In the genomic region with DNA sequence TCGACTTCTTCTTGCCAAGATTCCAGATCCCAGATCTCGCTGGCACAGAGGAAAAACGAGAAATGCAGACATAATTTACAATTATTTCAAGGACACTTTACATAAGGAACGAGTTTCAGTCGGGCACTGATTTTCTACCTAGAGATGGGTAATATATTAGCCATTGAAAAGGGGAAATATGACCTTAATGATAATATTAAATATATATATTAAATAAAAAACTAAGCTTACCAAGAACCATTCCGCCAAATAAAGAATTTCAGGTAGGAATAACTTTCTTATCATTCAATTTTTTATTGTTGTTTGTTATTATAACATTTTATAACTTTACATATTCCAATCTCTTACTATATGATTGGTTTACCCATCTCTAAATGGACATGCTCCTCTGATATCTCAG, we compare ENCODE assay signal across 3 fruit fly cellular contexts.
A peak's percentile ranks its signal among the peaks of the same experiment; 100 is the strongest.
TF ChIP-seq lines count a peak whose summit lies in the region.

No protein-coding gene starts in this region.

- no peak for TF ChIP-seq CTCF in whole organism, embryonic (GFP tag; optimal IDR thresholded peaks at IDR 0.05; lab: Kevin White, UChicago)

TF ChIP-seq in whole organism, embryonic, 481 proteins besides CTCF, POLR2A, EP300 and RAD21:
- TF ChIP-seq sens (GFP tag; lab: Kevin White, UChicago) (peak; percentile 28), CG9797 (GFP tag; optimal IDR thresholded peaks at IDR 0.05; lab: Kevin White, UChicago) (no peak), CG12236 (GFP tag; optimal IDR thresholded peaks at IDR 0.05; lab: Kevin White, UChicago) (no peak), nom (GFP tag; optimal IDR thresholded peaks at IDR 0.05; lab: Kevin White, UChicago) (peak; percentile 83)

TF ChIP-seq in whole organism, prepupa, 60 proteins besides CTCF, POLR2A, EP300 and RAD21:
- TF ChIP-seq Sox14 (GFP tag; optimal IDR thresholded peaks at IDR 0.05; lab: Kevin White, UChicago) (no peak), CG7368 (GFP tag; optimal IDR thresholded peaks at IDR 0.05; lab: Kevin White, UChicago) (peak; percentile 38), fd59A (GFP tag; optimal IDR thresholded peaks at IDR 0.05; lab: Kevin White, UChicago) (peak; percentile 66), CG16779 (tag; optimal IDR thresholded peaks at IDR 0.05; lab: Kevin White, UChicago) (peak; percentile 29), svp (GFP tag; lab: Kevin White, UChicago) (no peak), Sox102F (GFP tag; optimal IDR thresholded peaks at IDR 0.05; lab: Kevin White, UChicago) (no peak), CG6163 (GFP tag; IDR thresholded peaks at IDR 0.05; lab: Robert Waterston, UW) (peak; percentile 63), CG11762 (GFP tag; optimal IDR thresholded peaks at IDR 0.05; lab: Kevin White, UChicago; ENCODE audit: insufficient read depth) (peak; percentile 48), Blimp-1 (GFP tag; optimal IDR thresholded peaks at IDR 0.05; lab: Kevin White, UChicago) (no peak), CG6808 (GFP tag; optimal IDR thresholded peaks at IDR 0.05; lab: Kevin White, UChicago) (peak; percentile 66), CG9139 (GFP tag; optimal IDR thresholded peaks at IDR 0.05; lab: Kevin White, UChicago) (peak; percentile 81), CG8119 (GFP tag; IDR thresholded peaks at IDR 0.05; lab: Robert Waterston, UW) (peak; percentile 46; the same call in 1 of the 3 replicates), ss (GFP tag; optimal IDR thresholded peaks at IDR 0.05; lab: Kevin White, UChicago) (peak; percentile 84 to 93), lz (GFP tag; optimal IDR thresholded peaks at IDR 0.05; lab: Kevin White, UChicago) (no peak), CG15336 (GFP tag; IDR thresholded peaks at IDR 0.05; lab: Robert Waterston, UW) (0 out of 2 replicates have a peak, but pooled peaks have one; percentile 12), acj6 (GFP tag; optimal IDR thresholded peaks at IDR 0.05; lab: Kevin White, UChicago) (peak; percentile 43), Smox (GFP tag; optimal IDR thresholded peaks at IDR 0.05; lab: Kevin White, UChicago) (no peak), spab (GFP tag; optimal IDR thresholded peaks at IDR 0.05; lab: Kevin White, UChicago) (peak; percentile 80), Lpt (GFP tag; optimal IDR thresholded peaks at IDR 0.05; lab: Kevin White, UChicago) (no peak), CG8632 (GFP tag; optimal IDR thresholded peaks at IDR 0.05; lab: Kevin White, UChicago) (peak; percentile 70), CG31627 (GFP tag; optimal IDR thresholded peaks at IDR 0.05; lab: Kevin White, UChicago) (no peak), salr (GFP tag; optimal IDR thresholded peaks at IDR 0.05; lab: Kevin White, UChicago) (peak in 1 of 2 experiments; percentile 27), eg (GFP tag; IDR thresholded peaks at IDR 0.05; lab: Robert Waterston, UW) (0 out of 3 replicates have a peak, but pooled peaks have one; percentile 30), dsx (GFP tag; optimal IDR thresholded peaks at IDR 0.05; lab: Kevin White, UChicago; ENCODE audit: poor library complexity, severe bottlenecking) (peak; percentile 94), CG6854 (GFP tag; optimal IDR thresholded peaks at IDR 0.05; lab: Kevin White, UChicago) (no peak), Eip93F (GFP tag; optimal IDR thresholded peaks at IDR 0.05; lab: Kevin White, UChicago) (no peak), CG10631 (GFP tag; optimal IDR thresholded peaks at IDR 0.05; lab: Kevin White, UChicago) (peak; percentile 76), CG3919 (GFP tag; optimal IDR thresholded peaks at IDR 0.05; lab: Kevin White, UChicago) (peak; percentile 7), CG1621 (tag; optimal IDR thresholded peaks at IDR 0.05; lab: Kevin White, UChicago) (peak; percentile 29), CG3032 (tag; optimal IDR thresholded peaks at IDR 0.05; lab: Kevin White, UChicago) (peak; percentile 96), Ets96B (tag; optimal IDR thresholded peaks at IDR 0.05; lab: Kevin White, UChicago) (peak; percentile 96), OdsH (GFP tag; optimal IDR thresholded peaks at IDR 0.05; lab: Kevin White, UChicago) (peak; percentile 51), achi (GFP tag; optimal IDR thresholded peaks at IDR 0.05; lab: Kevin White, UChicago) (peak; percentile 56), CG34406 (GFP tag; optimal IDR thresholded peaks at IDR 0.05; lab: Kevin White, UChicago) (peak; percentile 31), Eip78C (GFP tag; lab: Kevin White, UChicago) (peak; percentile 87), CG10669 (GFP tag; optimal IDR thresholded peaks at IDR 0.05; lab: Kevin White, UChicago) (peak; percentile 82), CG32006 (GFP tag; optimal IDR thresholded peaks at IDR 0.05; lab: Kevin White, UChicago) (peak; percentile 11)

TF ChIP-seq in whole organism, pupa, 21 proteins besides CTCF, POLR2A, EP300 and RAD21:
- no peak for TF ChIP-seq fd96Ca (GFP tag; IDR thresholded peaks at IDR 0.05; lab: Robert Waterston, UW)
- peak; percentile 93 for TF ChIP-seq D1 (tag; optimal IDR thresholded peaks at IDR 0.05; lab: Kevin White, UChicago)
- no peak for TF ChIP-seq CG10348 (GFP tag; IDR thresholded peaks at IDR 0.05; lab: Robert Waterston, UW)
- TF ChIP-seq EcR (GFP tag; optimal IDR thresholded peaks at IDR 0.05; lab: Kevin White, UChicago): peak; percentile 80
- peak; percentile 52 for TF ChIP-seq CG8301 (tag; optimal IDR thresholded peaks at IDR 0.05; lab: Kevin White, UChicago)
- peak; percentile 62 for TF ChIP-seq CG14655 (GFP tag; optimal IDR thresholded peaks at IDR 0.05; lab: Kevin White, UChicago)
- TF ChIP-seq Pif1B (GFP tag; optimal IDR thresholded peaks at IDR 0.05; lab: Kevin White, UChicago): peak; percentile 19
- peak; percentile 94 for TF ChIP-seq CG17806 (tag; optimal IDR thresholded peaks at IDR 0.05; lab: Kevin White, UChicago)
- TF ChIP-seq CG15710 (tag; optimal IDR thresholded peaks at IDR 0.05; lab: Kevin White, UChicago): peak; percentile 96
- TF ChIP-seq CG32121 (GFP tag; IDR thresholded peaks at IDR 0.05; lab: Robert Waterston, UW): no peak
- TF ChIP-seq CG34367 (tag; optimal IDR thresholded peaks at IDR 0.05; lab: Kevin White, UChicago): peak; percentile 89
- TF ChIP-seq gl (tag; optimal IDR thresholded peaks at IDR 0.05; lab: Kevin White, UChicago): peak; percentile 63
- peak; percentile 94 for TF ChIP-seq CG9948 (tag; optimal IDR thresholded peaks at IDR 0.05; lab: Kevin White, UChicago)
- TF ChIP-seq CG12605 (GFP tag; IDR thresholded peaks at IDR 0.05; lab: Robert Waterston, UW): no peak
- no peak for TF ChIP-seq Pif1A (GFP tag; optimal IDR thresholded peaks at IDR 0.05; lab: Kevin White, UChicago)
- peak; percentile 97 for TF ChIP-seq CG8159 (tag; optimal IDR thresholded peaks at IDR 0.05; lab: Kevin White, UChicago)
- no peak; the same call in 2 of the 3 replicates for TF ChIP-seq CG4496 (GFP tag; IDR thresholded peaks at IDR 0.05; lab: Robert Waterston, UW)
- no peak for TF ChIP-seq rn (GFP tag; IDR thresholded peaks at IDR 0.05; lab: Robert Waterston, UW)
- no peak for TF ChIP-seq Ets98B (GFP tag; IDR thresholded peaks at IDR 0.05; lab: Robert Waterston, UW)
- TF ChIP-seq CG13204 (GFP tag; optimal IDR thresholded peaks at IDR 0.05; lab: Kevin White, UChicago): peak; percentile 32
- no peak for TF ChIP-seq Snoo (tag; optimal IDR thresholded peaks at IDR 0.05; lab: Kevin White, UChicago)
